Fruit fly (Drosophila melanogaster): ENCODE measurements around the gene CG42747.
A peak's percentile ranks its signal among the peaks of the same experiment; 100 is the strongest.

Gene CG42747

dm6 chr3L:6488405-6488804 is 88.0 kb downstream of the CG42747 start, which contains the start of the genes CG10147 and Bulli (continued):
- TF ChIP-seq CG3281 (GFP tag; optimal IDR thresholded peaks at IDR 0.05) (peak; percentile 95), CG16813 (GFP tag; IDR thresholded peaks at IDR 0.05; ENCODE audit: partially characterized antibody) (peak; percentile 97), CG16815 (GFP tag; optimal IDR thresholded peaks at IDR 0.05) (peak; percentile 98), zen (tag; optimal IDR thresholded peaks at IDR 0.05) (peak; percentile 99), Mrtf (GFP tag; IDR thresholded peaks at IDR 0.05) (peak; percentile 97), grau (tag; optimal IDR thresholded peaks at IDR 0.05) (peak; percentile 97), Drgx (GFP tag; IDR thresholded peaks at IDR 0.05) (peak; percentile 92), CG12942 (GFP tag; optimal IDR thresholded peaks at IDR 0.05) (peak; percentile 98), CG8388 (GFP tag; optimal IDR thresholded peaks at IDR 0.05) (peak; percentile 94), aop (GFP tag; IDR thresholded peaks at IDR 0.05) (peak; percentile 93), CG30020 (tag; optimal IDR thresholded peaks at IDR 0.05) (peak; percentile 88), Atf-2 (GFP tag; optimal IDR thresholded peaks at IDR 0.05) (peak; percentile 89), D (optimal IDR thresholded peaks at IDR 0.05) (no peak), D (GFP tag; optimal IDR thresholded peaks at IDR 0.05) (peak; percentile 95), kah (GFP tag; optimal IDR thresholded peaks at IDR 0.05) (peak; percentile 77), CG18599 (GFP tag; optimal IDR thresholded peaks at IDR 0.05) (peak; percentile 95), CG12299 (tag; optimal IDR thresholded peaks at IDR 0.05) (peak; percentile 93), CG33213 (GFP tag; optimal IDR thresholded peaks at IDR 0.05) (peak; percentile 91), CG4404 (GFP tag; IDR thresholded peaks at IDR 0.05) (peak; percentile 99), CG7963 (GFP tag; IDR thresholded peaks at IDR 0.05; ENCODE audit: partially characterized antibody) (peak; percentile 86), mld (GFP tag; IDR thresholded peaks at IDR 0.05; ENCODE audit: partially characterized antibody) (peak; percentile 77), Deaf1 (tag; optimal IDR thresholded peaks at IDR 0.05) (peak; percentile 81), Doc2 (GFP tag; IDR thresholded peaks at IDR 0.05) (peak; percentile 94), CG4707 (GFP tag; optimal IDR thresholded peaks at IDR 0.05) (peak; percentile 69), Lim3 (GFP tag; IDR thresholded peaks at IDR 0.05) (peak; percentile 92), CG13624 (GFP tag; optimal IDR thresholded peaks at IDR 0.05) (peak; percentile 93), Hsf (GFP tag; optimal IDR thresholded peaks at IDR 0.05) (peak; percentile 98), sim (GFP tag; IDR thresholded peaks at IDR 0.05) (peak; percentile 91), Dref (GFP tag; IDR thresholded peaks at IDR 0.05) (peak; percentile 53), bigmax (GFP tag; optimal IDR thresholded peaks at IDR 0.05) (peak; percentile 60), Atf6 (GFP tag; IDR thresholded peaks at IDR 0.05) (peak; percentile 96), CG13775 (GFP tag; optimal IDR thresholded peaks at IDR 0.05) (peak; percentile 99), sd (tag; optimal IDR thresholded peaks at IDR 0.05) (peak; percentile 91), schlank (tag; optimal IDR thresholded peaks at IDR 0.05) (peak; percentile 80), GATAe (GFP tag; conservative IDR thresholded peaks at IDR 0.05) (peak; percentile 98), Rfx (GFP tag; IDR thresholded peaks at IDR 0.05) (peak; percentile 99), CG10147 (GFP tag; optimal IDR thresholded peaks at IDR 0.05) (peak; percentile 99), CG3407 (GFP tag; optimal IDR thresholded peaks at IDR 0.05) (peak; percentile 87), CG12236 (GFP tag; optimal IDR thresholded peaks at IDR 0.05) (peak; percentile 89), HmgZ (tag; optimal IDR thresholded peaks at IDR 0.05) (peak; percentile 98), Six4 (GFP tag; optimal IDR thresholded peaks at IDR 0.05) (peak; percentile 96), CG17385 (GFP tag; optimal IDR thresholded peaks at IDR 0.05) (peak; percentile 89), CG1024 (GFP tag; IDR thresholded peaks at IDR 0.05) (peak; percentile 93), Lpt (GFP tag; optimal IDR thresholded peaks at IDR 0.05) (no peak), CG11723 (GFP tag; optimal IDR thresholded peaks at IDR 0.05) (peak; percentile 89), HHEX (GFP tag; optimal IDR thresholded peaks at IDR 0.05) (peak; percentile 94), CG13424 (tag; optimal IDR thresholded peaks at IDR 0.05) (peak; percentile 98), tx (GFP tag; optimal IDR thresholded peaks at IDR 0.05) (peak; percentile 94), CG8290 (GFP tag; optimal IDR thresholded peaks at IDR 0.05) (peak; percentile 99), CG8290 (tag; optimal IDR thresholded peaks at IDR 0.05) (peak; percentile 93 to 96), ci (GFP tag; IDR thresholded peaks at IDR 0.05) (peak; percentile 98), sisA (GFP tag; IDR thresholded peaks at IDR 0.05) (peak; percentile 99)
